Worm (Caenorhabditis elegans): Measurements from ENCODE around the gene egl-15.

- TF ChIP-seq ref-2 (tag; optimal IDR thresholded peaks at IDR 0.05), result no peak
- TF ChIP-seq pqm-1 (tag; optimal IDR thresholded peaks at IDR 0.05), result no peak
- no peak for TF ChIP-seq ama-1 (optimal IDR thresholded peaks at IDR 0.05)
- TF ChIP-seq nhr-11 (tag; optimal IDR thresholded peaks at IDR 0.05), result no peak
- no peak for TF ChIP-seq nhr-232 (tag; optimal IDR thresholded peaks at IDR 0.05)
Measured at ce11 chrX:11050335-11050734, 34.1 kb downstream of the egl-15 start.

Measured in whole organism, late embryonic.